Worm (Caenorhabditis elegans): Measurements from ENCODE around the gene C47E12.2.

Gene C47E12.2

ce11 chrIV:10007758-10008157 is 4.5 kb upstream of the C47E12.2 start:
- TF ChIP-seq unc-62 (GFP tag; optimal IDR thresholded peaks at IDR 0.05): no peak

ce11 chrIV:10006792-10007191 is 3.5 kb upstream of the C47E12.2 start, which contains the start of gene C47E12.13:
TSS of gene C47E12.13 (minus strand) at chrIV:10006892.
- TF ChIP-seq unc-62 (GFP tag; optimal IDR thresholded peaks at IDR 0.05): no peak

ce11 chrIV:10001748-10002147 is 1.6 kb downstream of the C47E12.2 start, which contains the start of gene C47E12.3:
TSS of gene C47E12.3 (minus strand) at chrIV:10001848.
- no peak for TF ChIP-seq unc-62 (GFP tag; optimal IDR thresholded peaks at IDR 0.05)

ce11 chrIV:9998487-9999218 is 4.6 kb downstream of the C47E12.2 start, which contains the start of gene pyp-1:
TSS of gene pyp-1 (minus strand) at chrIV:9998925.
- no peak for TF ChIP-seq unc-62 (GFP tag; optimal IDR thresholded peaks at IDR 0.05)

ce11 chrIV:9994895-9995394 is 8.4 kb downstream of the C47E12.2 start, which contains the start of gene uba-1:
TSS of gene uba-1 (minus strand) at chrIV:9994945.
- no peak for TF ChIP-seq unc-62 (GFP tag; optimal IDR thresholded peaks at IDR 0.05)

- TF ChIP-seq unc-62 (GFP tag; optimal IDR thresholded peaks at IDR 0.05): no peak
Observed at ce11 chrIV:9993403-9994132, 9.7 kb downstream of the C47E12.2 start.

ce11 chrIV:9989416-9989815 is 13.9 kb downstream of the C47E12.2 start:
- TF ChIP-seq unc-62 (GFP tag; optimal IDR thresholded peaks at IDR 0.05): no peak

- no peak for TF ChIP-seq unc-62 (GFP tag; optimal IDR thresholded peaks at IDR 0.05)
Observed at ce11 chrIV:9982895-9983294, 20.4 kb downstream of the C47E12.2 start, which contains the start of gene mam-2. TSS of gene mam-2 (plus strand) at chrIV:9983195.

- no peak for TF ChIP-seq unc-62 (GFP tag; optimal IDR thresholded peaks at IDR 0.05)
Observed at ce11 chrIV:9982226-9982794, 21.0 kb downstream of the C47E12.2 start, which contains the start of gene rrp-1. TSS of gene rrp-1 (minus strand) at chrIV:9982276.

- TF ChIP-seq unc-62 (GFP tag; optimal IDR thresholded peaks at IDR 0.05): no peak
Observed at ce11 chrIV:9977602-9978172, 25.6 kb downstream of the C47E12.2 start, which contains the start of gene dhp-2. TSS of gene dhp-2 (plus strand) at chrIV:9978122.

- TF ChIP-seq unc-62 (GFP tag; optimal IDR thresholded peaks at IDR 0.05): no peak
Observed at ce11 chrIV:9976284-9976683, 27.0 kb downstream of the C47E12.2 start, which contains the start of gene C47E12.14. TSS of gene C47E12.14 (minus strand) at chrIV:9976384.

- no peak for TF ChIP-seq unc-62 (GFP tag; optimal IDR thresholded peaks at IDR 0.05)
Observed at ce11 chrIV:9974392-9974791, 28.9 kb downstream of the C47E12.2 start, which contains the start of gene C47E12.9. TSS of gene C47E12.9 (plus strand) at chrIV:9974692.

ce11 chrIV:9972629-9973028 is 30.7 kb downstream of the C47E12.2 start, which contains the start of the genes C47E12.12 and C47E12.10:
TSS of gene C47E12.12 (minus strand) at chrIV:9972729.
TSS of gene C47E12.10 (plus strand) at chrIV:9972800.
- no peak for TF ChIP-seq unc-62 (GFP tag; optimal IDR thresholded peaks at IDR 0.05)

- TF ChIP-seq unc-62 (GFP tag; optimal IDR thresholded peaks at IDR 0.05): no peak
Observed at ce11 chrIV:9969081-9969480, 34.2 kb downstream of the C47E12.2 start, which contains the start of the genes kin-5 and C47E12.11. TSS of gene kin-5 (minus strand) at chrIV:9969181. TSS of gene C47E12.11 (plus strand) at chrIV:9969400.

- no peak for TF ChIP-seq unc-62 (GFP tag; optimal IDR thresholded peaks at IDR 0.05)
Observed at ce11 chrIV:9963945-9964344, 39.4 kb downstream of the C47E12.2 start, which contains the start of gene T13H10.2. TSS of gene T13H10.2 (plus strand) at chrIV:9964245.

Data from whole organism, dauer.